Fruit fly (Drosophila melanogaster): ENCODE measurements around the gene Nep5.
A peak's percentile ranks its signal among the peaks of the same experiment; 100 is the strongest.

The Nep5 gene

DNA sequence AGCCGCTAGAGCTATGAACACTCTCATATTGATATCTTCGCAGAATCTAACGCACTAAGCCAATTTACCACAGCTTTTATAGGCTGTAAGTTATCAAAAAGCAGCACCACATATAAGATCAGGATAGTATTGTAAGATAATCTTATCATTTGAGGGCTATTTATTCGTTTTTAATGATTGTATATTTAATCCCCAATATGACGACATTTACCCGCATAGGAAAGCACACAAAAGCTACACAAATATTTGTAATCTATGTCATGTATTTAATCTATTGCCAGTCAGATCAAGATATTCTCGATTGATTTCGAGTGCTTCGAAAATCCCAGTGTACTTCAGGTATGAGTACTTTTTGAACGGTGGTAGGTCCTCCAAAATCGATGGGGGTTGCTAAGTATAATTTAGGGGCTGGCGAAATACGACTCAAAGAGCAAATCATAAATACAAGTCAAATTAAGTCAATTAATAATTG, 44.3 kb downstream of the Nep5 start, which contains the start of gene CG17191:
CG17191 (minus strand) TSS at position 51 of the 472 bp plus-strand sequence.
- peak; percentile 72 for TF ChIP-seq noc (tag; optimal IDR thresholded peaks at IDR 0.05)

DNA sequence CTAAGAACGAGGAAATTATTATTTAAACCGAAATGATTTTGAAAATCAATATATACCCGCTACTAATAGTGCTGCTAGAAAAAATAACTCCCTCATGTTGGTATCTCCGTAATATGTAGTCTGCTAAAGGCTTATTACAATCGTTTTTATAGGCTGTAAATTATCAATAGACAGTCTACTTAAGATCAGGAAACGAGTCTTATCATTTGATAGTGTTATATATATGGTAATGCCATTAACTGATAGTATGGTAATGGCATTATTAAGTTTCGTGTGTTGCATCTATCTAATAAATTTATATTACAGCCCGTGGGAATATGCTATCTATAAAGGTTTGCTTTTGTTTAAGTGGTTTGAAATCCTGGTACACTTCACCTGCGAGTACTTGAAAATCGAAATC, 45.8 kb downstream of the Nep5 start, which contains the start of gene CG17192:
CG17192 (minus strand) TSS at position 101 of the 400 bp plus-strand sequence.
- no peak for TF ChIP-seq noc (tag; optimal IDR thresholded peaks at IDR 0.05)

All from whole organism, larva.